Worm (Caenorhabditis elegans) whole organism, L4 larva: ENCODE data around the gene ZC155.2.
A peak's percentile ranks its signal among the peaks of the same experiment; 100 is the strongest.

Experiments used
- F10B5.3 ChIP-seq: sonication (generic microtip); optimal IDR thresholded peaks from 2 replicates; lab custom pipeline; 2016; ENCODE audit warnings: mild to moderate bottlenecking, missing genetic modification characterization, missing compliant biosample characterization
- F26F4.8 ChIP-seq: fragments of 200-800 bp; sonication (Bioruptor generic); conservative IDR thresholded peaks from 2 replicates; pipeline ENCODE4 v1.3.6; 2022; ENCODE audit warnings: missing genetic modification characterization, missing compliant biosample characterization
- F37D6.2 ChIP-seq: sonication (generic microtip); optimal IDR thresholded peaks from 2 replicates; lab custom pipeline; 2016; ENCODE audit warnings: mild to moderate bottlenecking, missing genetic modification characterization, missing compliant biosample characterization
- F44E2.7 ChIP-seq: fragments of 200-800 bp; sonication (Bioruptor generic); IDR thresholded peaks from 2 replicates; pipeline ENCODE4 v2.1.2; 2022; ENCODE audit warnings: missing genetic modification characterization, missing compliant biosample characterization
- T20F7.1 ChIP-seq: fragments of 200-800 bp; sonication (Bioruptor generic); optimal IDR thresholded peaks from 2 replicates; lab custom pipeline; 2018; ENCODE audit warnings: mild to moderate bottlenecking, missing genetic modification characterization, missing compliant biosample characterization
- ZK337.2 ChIP-seq: fragments of 200-800 bp; sonication (Bioruptor generic); IDR thresholded peaks from 2 replicates; pipeline ENCODE4 v1.3.6; 2022; ENCODE audit warnings: missing genetic modification reagents, missing genetic modification characterization, missing compliant biosample characterization
- ZK546.5 ChIP-seq, 2 experiments: sonication (generic microtip); optimal IDR thresholded peaks; 2 replicates each; lab custom pipeline; 2017; ENCODE audit warnings: missing biosample characterization in 2 of 2, missing genetic modification characterization in 2 of 2
- aha-1 ChIP-seq: fragments of 150-350 bp; peaks from one replicate; lab custom pipeline; 2014; ENCODE audit warnings: missing biosample characterization, missing genetic modification characterization
- ama-1 ChIP-seq: fragments of 150-350 bp; optimal IDR thresholded peaks from 2 replicates; lab custom pipeline; 2014; ENCODE audit warnings: inconsistent platforms, mixed read lengths
- ceh-28 ChIP-seq: fragments of 150-350 bp; optimal IDR thresholded peaks from 2 replicates; lab custom pipeline; 2014; ENCODE audit warnings: missing biosample characterization, missing genetic modification reagents, missing genetic modification characterization
- daf-16 ChIP-seq, 3 experiments: sonication (generic microtip); optimal IDR thresholded peaks; 2 replicates each; lab custom pipeline; 2016 to 2017; ENCODE audit warnings: missing genetic modification characterization in 3 of 3, missing genetic modification reagents in 3 of 3, mild to moderate bottlenecking in 2 of 3, missing compliant biosample characterization in 2 of 3, missing biosample characterization in 1 of 3, moderate library complexity in 1 of 3
- daf-19 ChIP-seq: fragments of 200-800 bp; sonication (Bioruptor generic); conservative IDR thresholded peaks from 2 replicates; pipeline ENCODE4 v1.3.6; 2022; ENCODE audit warnings: missing genetic modification characterization, missing compliant biosample characterization
- dmd-8 ChIP-seq: fragments of 200-800 bp; sonication (Bioruptor generic); IDR thresholded peaks from 2 replicates; pipeline ENCODE4 v1.3.6; 2022; ENCODE audit warnings: missing genetic modification characterization, missing compliant biosample characterization
- dpl-1 ChIP-seq: fragments of 150-350 bp; optimal IDR thresholded peaks from 2 replicates; lab custom pipeline; 2014; ENCODE audit warnings: missing biosample characterization, missing genetic modification reagents, missing genetic modification characterization
- duxl-1 ChIP-seq: sonication (generic microtip); optimal IDR thresholded peaks from 2 replicates; lab custom pipeline; 2016; ENCODE audit warnings: mild to moderate bottlenecking, missing genetic modification characterization, moderate library complexity, missing compliant biosample characterization; ENCODE audit not compliant: poor library complexity
- dve-1 ChIP-seq: sonication (generic microtip); optimal IDR thresholded peaks from 2 replicates; lab custom pipeline; 2017; ENCODE audit warnings: antibody characterized with exemption, mild to moderate bottlenecking, missing genetic modification characterization, missing compliant biosample characterization; ENCODE audit not compliant: insufficient read depth
- egl-43 ChIP-seq: fragments of 200-800 bp; sonication (Bioruptor generic); IDR thresholded peaks from 2 replicates; pipeline ENCODE4 v1.3.6; 2022; ENCODE audit warnings: missing genetic modification reagents, missing genetic modification characterization, missing compliant biosample characterization
- fkh-10 ChIP-seq: fragments of 150-350 bp; optimal IDR thresholded peaks from 2 replicates; lab custom pipeline; 2014; ENCODE audit warnings: missing biosample characterization, missing genetic modification reagents, missing genetic modification characterization
- fos-1 ChIP-seq: fragments of 150-350 bp; optimal IDR thresholded peaks from 2 replicates; lab custom pipeline; 2014; ENCODE audit warnings: missing biosample characterization, missing genetic modification characterization
- hif-1 ChIP-seq, 2 experiments: sonication (generic microtip); optimal IDR thresholded peaks; 2 replicates each; lab custom pipeline; 2016 to 2017; ENCODE audit warnings: missing compliant biosample characterization in 2 of 2, missing genetic modification characterization in 2 of 2, missing genetic modification reagents in 2 of 2, missing genotype in 2 of 2, mild to moderate bottlenecking in 1 of 2
- hlh-11 ChIP-seq: fragments of 200-800 bp; sonication (Bioruptor generic); optimal IDR thresholded peaks from 2 replicates; lab custom pipeline; 2018; ENCODE audit warnings: mild to moderate bottlenecking, missing genetic modification characterization, missing compliant biosample characterization
- lin-15B ChIP-seq: fragments of 150-350 bp; sonication (generic microtip); optimal IDR thresholded peaks from 3 replicates; lab custom pipeline; 2014; ENCODE audit warnings: missing biosample characterization, missing genetic modification characterization
- lin-29 ChIP-seq: fragments of 200-800 bp; sonication (Bioruptor generic); IDR thresholded peaks from 2 replicates; pipeline ENCODE4 v1.3.6; 2022; ENCODE audit warnings: missing genetic modification reagents, missing genetic modification characterization, missing compliant biosample characterization
- lin-38 ChIP-seq: fragments of 200-800 bp; sonication (Bioruptor generic); IDR thresholded peaks from 2 replicates; pipeline ENCODE4 v1.3.6; 2022; ENCODE audit warnings: missing genetic modification reagents, missing genetic modification characterization, missing compliant biosample characterization
- lir-3 ChIP-seq: sonication (generic microtip); optimal IDR thresholded peaks from 2 replicates; lab custom pipeline; 2016; ENCODE audit warnings: mild to moderate bottlenecking, missing genetic modification characterization, missing compliant biosample characterization
- lsy-2 ChIP-seq, 2 experiments: fragments of 150-350 bp in 1 of 2; sonication (generic microtip) in 1 of 2; optimal IDR thresholded peaks; 2 replicates each; lab custom pipeline; 2014 to 2017; ENCODE audit warnings: missing biosample characterization in 2 of 2, missing genetic modification characterization in 2 of 2
- madf-9 ChIP-seq: fragments of 200-800 bp; sonication (Bioruptor generic); conservative IDR thresholded peaks from 2 replicates; pipeline ENCODE4 v1.3.6; 2022; ENCODE audit warnings: missing genetic modification reagents, missing genetic modification characterization, missing compliant biosample characterization
- mdt-29 ChIP-seq: fragments of 200-800 bp; sonication (Bioruptor generic); IDR thresholded peaks from 2 replicates; pipeline ENCODE4 v1.3.6; 2022; ENCODE audit warnings: missing genetic modification reagents, missing genetic modification characterization, missing compliant biosample characterization
- mxl-2 ChIP-seq: fragments of 200-800 bp; sonication (Bioruptor generic); conservative IDR thresholded peaks from 2 replicates; pipeline ENCODE4 v1.3.6; 2022; ENCODE audit warnings: missing genetic modification reagents, missing genetic modification characterization, missing compliant biosample characterization
- nhr-10 ChIP-seq: fragments of 150-350 bp; optimal IDR thresholded peaks from 2 replicates; lab custom pipeline; 2014; ENCODE audit warnings: missing biosample characterization, missing genetic modification characterization
- nhr-28 ChIP-seq: fragments of 150-350 bp; optimal IDR thresholded peaks from 2 replicates; lab custom pipeline; 2014; ENCODE audit warnings: missing biosample characterization, missing genetic modification characterization
- nhr-41 ChIP-seq: fragments of 200-800 bp; sonication (Bioruptor generic); IDR thresholded peaks from 2 replicates; pipeline ENCODE4 v1.3.6; 2022; ENCODE audit warnings: missing genetic modification reagents, missing genetic modification characterization, missing compliant biosample characterization
- php-3 ChIP-seq: fragments of 200-800 bp; sonication (Bioruptor generic); IDR thresholded peaks from 2 replicates; pipeline ENCODE4 v1.3.6; 2022; ENCODE audit warnings: missing genetic modification reagents, missing genetic modification characterization, missing compliant biosample characterization
- pqm-1 ChIP-seq: sonication (generic microtip); optimal IDR thresholded peaks from 2 replicates; lab custom pipeline; 2017; ENCODE audit warnings: missing biosample characterization, missing genetic modification characterization
- saeg-2 ChIP-seq: fragments of 200-800 bp; sonication (Bioruptor generic); IDR thresholded peaks from 2 replicates; pipeline ENCODE4 v1.3.6; 2022; ENCODE audit warnings: missing genetic modification reagents, missing genetic modification characterization, missing compliant biosample characterization
- snpc-4 ChIP-seq: fragments of 150-350 bp; optimal IDR thresholded peaks from 2 replicates; lab custom pipeline; 2014; ENCODE audit warnings: missing biosample characterization, missing genetic modification characterization
- spr-1 ChIP-seq: sonication (generic microtip); optimal IDR thresholded peaks from 2 replicates; lab custom pipeline; 2016; ENCODE audit warnings: mild to moderate bottlenecking, missing genetic modification characterization, missing compliant biosample characterization
- spr-3 ChIP-seq: fragments of 200-800 bp; sonication (Bioruptor generic); optimal IDR thresholded peaks from 2 replicates; lab custom pipeline; 2018; ENCODE audit warnings: mild to moderate bottlenecking, missing genetic modification characterization, missing compliant biosample characterization
- unc-62 ChIP-seq, 3 experiments: fragments of 150-350 bp in 1 of 3; sonication (generic microtip); optimal IDR thresholded peaks in 2 of 3; peaks in 1 of 3; 1 replicate in 1 of 3; 2 replicates in 2 of 3; lab custom pipeline; 2014 to 2017; ENCODE audit warnings: missing biosample characterization in 3 of 3, missing genetic modification characterization in 3 of 3, missing genetic modification reagents in 3 of 3, missing genotype in 1 of 3
- vab-7 ChIP-seq: fragments of 200-800 bp; sonication (Bioruptor generic); IDR thresholded peaks from 2 replicates; pipeline ENCODE4 v1.3.6; 2022; ENCODE audit warnings: missing genetic modification reagents, missing genetic modification characterization, missing compliant biosample characterization
- zfp-2 ChIP-seq: sonication (generic microtip); optimal IDR thresholded peaks from 2 replicates; lab custom pipeline; 2016; ENCODE audit warnings: mild to moderate bottlenecking, missing genetic modification characterization, missing compliant biosample characterization
- zip-2 ChIP-seq: fragments of 150-350 bp; optimal IDR thresholded peaks from 2 replicates; lab custom pipeline; 2014; ENCODE audit warnings: missing biosample characterization, missing genetic modification characterization
- ztf-11 ChIP-seq: fragments of 150-350 bp; optimal IDR thresholded peaks from 2 replicates; lab custom pipeline; 2014; ENCODE audit warnings: missing biosample characterization, missing genetic modification characterization

The ZC155.2 gene

ce11 chrIII:5224908-5225307, 6.1 kb downstream of the ZC155.2 start (continued):
- TF ChIP-seq spr-3 (GFP tag; lab: Kevin White, UChicago) (no peak), hlh-11 (tag; lab: Kevin White, UChicago) (peak; percentile 36), ama-1 (lab: Kevin White, UChicago) (peak; percentile 51), lsy-2 (tag; optimal IDR thresholded peaks at IDR 0.05; lab: Kevin White, UChicago) (peak in 1 of 2 experiments; percentile 21), dpl-1 (peak; percentile 1), F44E2.7 (GFP tag; lab: Robert Waterston, UW) (no peak), dve-1 (tag; lab: Kevin White, UChicago) (peak; percentile 81), aha-1 (tag; lab: Kevin White, UChicago) (no peak), ZK546.5 (tag; optimal IDR thresholded peaks at IDR 0.05; lab: Kevin White, UChicago) (no peak), lin-38 (GFP tag; lab: Robert Waterston, UW) (no peak), fos-1 (tag; lab: Kevin White, UChicago) (no peak), daf-19 (no peak), vab-7 (GFP tag; lab: Robert Waterston, UW) (no peak), nhr-41 (GFP tag; lab: Robert Waterston, UW) (no peak), madf-9 (GFP tag; lab: Robert Waterston, UW) (0 out of 2 replicates have a peak, but pooled peaks have one; percentile 18), lin-29 (GFP tag; lab: Robert Waterston, UW) (no peak), daf-16 (GFP tag; optimal IDR thresholded peaks at IDR 0.05; lab: Kevin White, UChicago) (no peak), daf-16 (tag; optimal IDR thresholded peaks at IDR 0.05; lab: Kevin White, UChicago) (peak; percentile 73), ceh-28 (tag; lab: Kevin White, UChicago) (no peak)

- TF ChIP-seq dmd-8 (GFP tag; lab: Robert Waterston, UW): no peak
- peak in 1 of 2 experiments; percentile 23 for TF ChIP-seq unc-62 (GFP tag; optimal IDR thresholded peaks at IDR 0.05 in 1 of 2; lab: Kevin White, UChicago)
- TF ChIP-seq unc-62 (tag; optimal IDR thresholded peaks at IDR 0.05; lab: Kevin White, UChicago): no peak
Observed at ce11 chrIII:5225321-5225720, 6.5 kb downstream of the ZC155.2 start, which contains the start of gene nex-1. Gene nex-1 (plus strand): TSS chrIII:5225621.

ce11 chrIII:5227831-5228467, 9.2 kb downstream of the ZC155.2 start, which contains the start of the genes C34E10.12, C34E10.10 and atp-2:
Gene C34E10.12 (minus strand): TSS chrIII:5227881.
Gene C34E10.10 (minus strand): TSS chrIII:5227884.
Gene atp-2 (plus strand): TSS chrIII:5228417.
- TF ChIP-seq nhr-28 (tag; lab: Kevin White, UChicago) (peak; percentile 82), F10B5.3 (tag; lab: Kevin White, UChicago) (no peak), lsy-2 (tag; optimal IDR thresholded peaks at IDR 0.05; lab: Kevin White, UChicago) (peak in 1 of 2 experiments; percentile 93), snpc-4 (tag; lab: Kevin White, UChicago) (no peak), ztf-11 (no peak), lin-15B (no peak), egl-43 (GFP tag; lab: Robert Waterston, UW) (no peak), unc-62 (GFP tag; optimal IDR thresholded peaks at IDR 0.05 in 1 of 2; lab: Kevin White, UChicago) (peak in 1 of 2 experiments; percentile 83), unc-62 (tag; optimal IDR thresholded peaks at IDR 0.05; lab: Kevin White, UChicago) (no peak), fkh-10 (GFP tag; lab: Kevin White, UChicago) (peak; percentile 66), lin-38 (GFP tag; lab: Robert Waterston, UW) (peak; percentile 78), hlh-11 (tag; lab: Kevin White, UChicago) (peak; percentile 76), aha-1 (tag; lab: Kevin White, UChicago) (peak; percentile 96), duxl-1 (tag; lab: Kevin White, UChicago) (peak; percentile 11), php-3 (GFP tag; lab: Robert Waterston, UW) (no peak), spr-1 (tag; lab: Kevin White, UChicago) (peak; percentile 52), daf-16 (GFP tag; optimal IDR thresholded peaks at IDR 0.05; lab: Kevin White, UChicago) (peak in 1 of 2 experiments; percentile 14), daf-16 (tag; optimal IDR thresholded peaks at IDR 0.05; lab: Kevin White, UChicago) (peak; percentile 46), ZK337.2 (GFP tag; lab: Robert Waterston, UW) (no peak), F26F4.8 (no peak), hif-1 (tag; optimal IDR thresholded peaks at IDR 0.05; lab: Kevin White, UChicago) (peak in 1 of 2 experiments; percentile 77), zfp-2 (tag; lab: Kevin White, UChicago) (no peak), F37D6.2 (tag; lab: Kevin White, UChicago) (peak; percentile 52), lir-3 (tag; lab: Kevin White, UChicago) (no peak), T20F7.1 (peak; percentile 76), ama-1 (lab: Kevin White, UChicago) (peak; percentile 88), saeg-2 (GFP tag; lab: Robert Waterston, UW) (no peak), lin-29 (GFP tag; lab: Robert Waterston, UW) (no peak), mxl-2 (GFP tag; lab: Robert Waterston, UW) (no peak), nhr-10 (no peak), zip-2 (tag; lab: Kevin White, UChicago) (no peak), mdt-29 (GFP tag; lab: Robert Waterston, UW) (no peak), pqm-1 (tag; lab: Kevin White, UChicago) (peak; percentile 55), nhr-41 (GFP tag; lab: Robert Waterston, UW) (no peak), spr-3 (GFP tag; lab: Kevin White, UChicago) (no peak)
